Fruit fly (Drosophila melanogaster): Measurements from ENCODE around the gene Grip163.
A peak's percentile ranks its signal among the peaks of the same experiment; 100 is the strongest.

Grip163 gene

dm6 chr3L:12037449-12038163, 39.7 kb upstream of the Grip163 start (continued):
- TF ChIP-seq dm (GFP tag; optimal IDR thresholded peaks at IDR 0.05) = no peak
- TF ChIP-seq scrt (GFP tag; optimal IDR thresholded peaks at IDR 0.05) = no peak
- TF ChIP-seq CG32767 (GFP tag; IDR thresholded peaks at IDR 0.05) = peak; percentile 21; the same call in 1 of the 2 replicates
- 0 out of 2 replicates have a peak, but pooled peaks have one; percentile 35 for TF ChIP-seq sens-2 (GFP tag; IDR thresholded peaks at IDR 0.05)
- peak; percentile 65 for TF ChIP-seq CG32772 (GFP tag; IDR thresholded peaks at IDR 0.05)
- peak; percentile 42; the same call in 1 of the 2 replicates for TF ChIP-seq MBD-R2 (GFP tag; IDR thresholded peaks at IDR 0.05)
- no peak for TF ChIP-seq CG4404 (GFP tag; IDR thresholded peaks at IDR 0.05)
- no peak for TF ChIP-seq Bteb2 (GFP tag; optimal IDR thresholded peaks at IDR 0.05)
- TF ChIP-seq wek (GFP tag; optimal IDR thresholded peaks at IDR 0.05) = no peak
- no peak for TF ChIP-seq Dfd (GFP tag; optimal IDR thresholded peaks at IDR 0.05)
- no peak for TF ChIP-seq bowl (GFP tag; IDR thresholded peaks at IDR 0.05)
- peak; percentile 12 for TF ChIP-seq Usf (GFP tag; optimal IDR thresholded peaks at IDR 0.05)
- peak; percentile 28 for TF ChIP-seq CG18764 (GFP tag; optimal IDR thresholded peaks at IDR 0.05)
- peak; percentile 9 for TF ChIP-seq CG6813 (GFP tag; optimal IDR thresholded peaks at IDR 0.05)
- TF ChIP-seq abd-A (tag; optimal IDR thresholded peaks at IDR 0.05) = peak; percentile 48
- TF ChIP-seq Hr3 (GFP tag; optimal IDR thresholded peaks at IDR 0.05) = no peak
- no peak for TF ChIP-seq CG9437 (GFP tag; optimal IDR thresholded peaks at IDR 0.05)
- no peak for TF ChIP-seq hth (optimal IDR thresholded peaks at IDR 0.05)
- no peak for TF ChIP-seq Hey (tag; optimal IDR thresholded peaks at IDR 0.05)
- TF ChIP-seq ind (GFP tag; optimal IDR thresholded peaks at IDR 0.05) = peak; percentile 22
- TF ChIP-seq CG18011 (GFP tag; optimal IDR thresholded peaks at IDR 0.05) = no peak
- no peak for TF ChIP-seq CG16815 (GFP tag; optimal IDR thresholded peaks at IDR 0.05)
- TF ChIP-seq CG31224 (GFP tag; IDR thresholded peaks at IDR 0.05) = peak; percentile 41; the same call in 1 of the 2 replicates
- no peak; the same call in 1 of the 2 replicates for TF ChIP-seq CG14667 (GFP tag; IDR thresholded peaks at IDR 0.05)
- peak; percentile 62 for TF ChIP-seq Ada2b (GFP tag; IDR thresholded peaks at IDR 0.05)
- TF ChIP-seq amos (GFP tag; IDR thresholded peaks at IDR 0.05; ENCODE audit: partially characterized antibody) = no peak
- no peak for TF ChIP-seq CG3838 (GFP tag; optimal IDR thresholded peaks at IDR 0.05)
- peak; percentile 51 for TF ChIP-seq ssp (GFP tag; IDR thresholded peaks at IDR 0.05)
- no peak for TF ChIP-seq CHES-1-like (GFP tag; optimal IDR thresholded peaks at IDR 0.05)
- no peak for TF ChIP-seq CG7271 (tag; optimal IDR thresholded peaks at IDR 0.05)
- no peak for TF ChIP-seq cas (GFP tag; IDR thresholded peaks at IDR 0.05)
- TF ChIP-seq corto (GFP tag; optimal IDR thresholded peaks at IDR 0.05) = no peak
- peak in 1 of 2 experiments; percentile 24 for TF ChIP-seq dpn (GFP tag; optimal IDR thresholded peaks at IDR 0.05)
- TF ChIP-seq dati (GFP tag; IDR thresholded peaks at IDR 0.05) = no peak
- no peak for TF ChIP-seq gcm2 (GFP tag; optimal IDR thresholded peaks at IDR 0.05)
- TF ChIP-seq CG11723 (GFP tag; optimal IDR thresholded peaks at IDR 0.05) = no peak
- peak; percentile 23 for TF ChIP-seq CG8924 (tag; optimal IDR thresholded peaks at IDR 0.05)
- TF ChIP-seq zfh1 (GFP tag; IDR thresholded peaks at IDR 0.05) = peak; percentile 79
- TF ChIP-seq wor (GFP tag; IDR thresholded peaks at IDR 0.05) = 0 out of 2 replicates have a peak, but pooled peaks have one; percentile 29
- TF ChIP-seq ranshi (GFP tag; IDR thresholded peaks at IDR 0.05) = peak; percentile 59; the same call in 1 of the 2 replicates
- no peak for TF ChIP-seq tup (GFP tag; optimal IDR thresholded peaks at IDR 0.05)
- 0 out of 2 replicates have a peak, but pooled peaks have one; percentile 33 for TF ChIP-seq Awh (GFP tag; IDR thresholded peaks at IDR 0.05)
- no peak for TF ChIP-seq CG30020 (tag; optimal IDR thresholded peaks at IDR 0.05)
- peak; percentile 66 for TF ChIP-seq nau (GFP tag; optimal IDR thresholded peaks at IDR 0.05)
- TF ChIP-seq CG7786 (GFP tag; optimal IDR thresholded peaks at IDR 0.05) = peak; percentile 21
- TF ChIP-seq Ravus (GFP tag; IDR thresholded peaks at IDR 0.05) = no peak; the same call in 1 of the 2 replicates
- TF ChIP-seq CG12236 (GFP tag; optimal IDR thresholded peaks at IDR 0.05) = no peak
- TF ChIP-seq knrl (GFP tag; IDR thresholded peaks at IDR 0.05; ENCODE audit: partially characterized antibody) = no peak
- TF ChIP-seq salm (tag; optimal IDR thresholded peaks at IDR 0.05) = no peak
- no peak for TF ChIP-seq HLH54F (GFP tag; optimal IDR thresholded peaks at IDR 0.05)
